Fruit fly (Drosophila melanogaster) whole organism, embryonic: ENCODE results near the gene CG32564.

ENCODE experiments used
- CG11504 ChIP-seq: fragments of 200-800 bp; sonication (Bioruptor generic); optimal IDR thresholded peaks from 3 replicates; lab custom pipeline; 2019; ENCODE audit warnings: missing biosample characterization, mild to moderate bottlenecking, missing genetic modification characterization, moderate library complexity
- CG12104 ChIP-seq: fragments of 200-800 bp; sonication (Bioruptor generic); optimal IDR thresholded peaks from 3 replicates; lab custom pipeline; 2016; ENCODE audit warnings: missing biosample characterization, missing genetic modification characterization
- CG12219 ChIP-seq: fragments of 200-800 bp; sonication (Bioruptor generic); optimal IDR thresholded peaks from 3 replicates; lab custom pipeline; 2018; ENCODE audit warnings: missing biosample characterization, mild to moderate bottlenecking, missing genetic modification characterization
- CG12744 ChIP-seq: fragments of 200-800 bp; sonication (Bioruptor generic); optimal IDR thresholded peaks from 2 replicates; lab custom pipeline; 2016; ENCODE audit warnings: missing biosample characterization, missing genetic modification characterization
- CG18476 ChIP-seq: fragments of 200-800 bp; sonication (Bioruptor generic); optimal IDR thresholded peaks from 2 replicates; lab custom pipeline; 2016; ENCODE audit warnings: missing biosample characterization, mild to moderate bottlenecking, missing genetic modification characterization
- CG2116 ChIP-seq: fragments of 200-800 bp; sonication (Bioruptor generic); optimal IDR thresholded peaks from 3 replicates; lab custom pipeline; 2018; ENCODE audit warnings: missing biosample characterization, mild to moderate bottlenecking, missing genetic modification characterization
- CG3065 ChIP-seq: fragments of 200-800 bp; sonication (Bioruptor generic); optimal IDR thresholded peaks from 2 replicates; lab custom pipeline; 2016; ENCODE audit warnings: missing biosample characterization, missing genetic modification characterization
- CG33213 ChIP-seq: fragments of 200-800 bp; sonication (Bioruptor generic); optimal IDR thresholded peaks from 3 replicates; lab custom pipeline; 2016; ENCODE audit warnings: missing biosample characterization, missing genetic modification characterization
- CG3847 ChIP-seq: fragments of 200-800 bp; sonication (Bioruptor generic); IDR thresholded peaks from 2 replicates; pipeline ENCODE4 v1.3.6; 2022; ENCODE audit warnings: missing biosample characterization, missing genetic modification characterization
- CG6813 ChIP-seq: fragments of 200-800 bp; sonication (Bioruptor generic); optimal IDR thresholded peaks from 2 replicates; lab custom pipeline; 2017; ENCODE audit warnings: missing biosample characterization, missing genetic modification characterization, mild to moderate bottlenecking, moderate library complexity, missing genetic modification reagents
- CG7786 ChIP-seq: fragments of 200-800 bp; sonication (Bioruptor generic); optimal IDR thresholded peaks from 2 replicates; lab custom pipeline; 2016; ENCODE audit warnings: missing biosample characterization, missing genetic modification characterization
- CG8290 ChIP-seq, 3 experiments: fragments of 200-800 bp; sonication (Bioruptor generic); optimal IDR thresholded peaks; 2 replicates each; lab custom pipeline; 2016 to 2019; ENCODE audit warnings: missing biosample characterization in 3 of 3, missing genetic modification characterization in 3 of 3, mild to moderate bottlenecking in 2 of 3, moderate library complexity in 1 of 3
- CG9797 ChIP-seq: fragments of 200-800 bp; sonication (Bioruptor generic); optimal IDR thresholded peaks from 3 replicates; lab custom pipeline; 2018; ENCODE audit warnings: missing biosample characterization, mild to moderate bottlenecking, missing genetic modification characterization
- CrebB ChIP-seq: fragments of 200-800 bp; sonication (Bioruptor generic); optimal IDR thresholded peaks from 3 replicates; lab custom pipeline; 2018; ENCODE audit warnings: missing biosample characterization, mild to moderate bottlenecking, missing genetic modification characterization
- Dek ChIP-seq: fragments of 200-800 bp; sonication (Bioruptor generic); optimal IDR thresholded peaks from 3 replicates; lab custom pipeline; 2019; ENCODE audit warnings: missing biosample characterization, mild to moderate bottlenecking, missing genetic modification characterization, moderate library complexity
- Dp ChIP-seq: fragments of 200-800 bp; sonication (Bioruptor generic); optimal IDR thresholded peaks from 2 replicates; lab custom pipeline; 2018; ENCODE audit warnings: missing biosample characterization, mild to moderate bottlenecking, missing genetic modification characterization, moderate library complexity
- Drgx ChIP-seq: fragments of 200-800 bp; sonication (Bioruptor generic); IDR thresholded peaks from 2 replicates; pipeline ENCODE4 v1.3.6; 2022; ENCODE audit warnings: missing biosample characterization, missing genetic modification characterization
- E2f1 ChIP-seq: fragments of 200-800 bp; sonication (Bioruptor generic); IDR thresholded peaks from 2 replicates; pipeline ENCODE4 v1.3.6; 2022; ENCODE audit warnings: missing biosample characterization, missing genetic modification characterization
- Fer2 ChIP-seq: fragments of 200-800 bp; sonication (Bioruptor generic); optimal IDR thresholded peaks from 2 replicates; lab custom pipeline; 2018; ENCODE audit warnings: missing biosample characterization, mild to moderate bottlenecking, missing genetic modification characterization, moderate library complexity
- Hey ChIP-seq: fragments of 200-800 bp; sonication (Bioruptor generic); optimal IDR thresholded peaks from 3 replicates; lab custom pipeline; 2018; ENCODE audit warnings: missing biosample characterization, mild to moderate bottlenecking, missing genetic modification characterization
- Hr3 ChIP-seq: fragments of 200-800 bp; sonication (Bioruptor generic); optimal IDR thresholded peaks from 3 replicates; lab custom pipeline; 2016; ENCODE audit warnings: missing biosample characterization, missing genetic modification characterization
- MTF-1 ChIP-seq: fragments of 200-800 bp; sonication (Bioruptor generic); optimal IDR thresholded peaks from 2 replicates; lab custom pipeline; 2018; ENCODE audit warnings: missing biosample characterization, mild to moderate bottlenecking, missing genetic modification characterization, borderline replicate concordance
- Myb ChIP-seq: fragments of 200-800 bp; sonication (Bioruptor generic); optimal IDR thresholded peaks from 2 replicates; lab custom pipeline; 2016; ENCODE audit warnings: missing biosample characterization, missing genetic modification characterization
- Rfx ChIP-seq: fragments of 200-800 bp; sonication (Bioruptor generic); IDR thresholded peaks from 2 replicates; pipeline ENCODE4 v1.3.6; 2022; ENCODE audit warnings: missing biosample characterization, missing genetic modification characterization
- Side ChIP-seq: fragments of 200-800 bp; sonication (Bioruptor generic); optimal IDR thresholded peaks from 2 replicates; lab custom pipeline; 2016; ENCODE audit warnings: missing biosample characterization, missing genetic modification characterization
- Sox102F ChIP-seq: fragments of 200-800 bp; sonication (Bioruptor generic); optimal IDR thresholded peaks from 2 replicates; lab custom pipeline; 2018; ENCODE audit warnings: missing biosample characterization, mild to moderate bottlenecking, missing genetic modification characterization, moderate library complexity
- Sry-β ChIP-seq: fragments of 200-800 bp; sonication (Bioruptor generic); optimal IDR thresholded peaks from 2 replicates; lab custom pipeline; 2018; ENCODE audit warnings: missing biosample characterization, mild to moderate bottlenecking, missing genetic modification characterization, moderate library complexity
- abd-A ChIP-seq: fragments of 200-800 bp; sonication (Bioruptor generic); optimal IDR thresholded peaks from 3 replicates; lab custom pipeline; 2019; ENCODE audit warnings: missing biosample characterization, mild to moderate bottlenecking, missing genetic modification characterization, moderate library complexity
- ash1 ChIP-seq: fragments of 200-800 bp; sonication (Bioruptor generic); optimal IDR thresholded peaks from 2 replicates; lab custom pipeline; 2018; ENCODE audit warnings: missing biosample characterization, mild to moderate bottlenecking, missing genetic modification characterization
- ato ChIP-seq: fragments of 200-800 bp; sonication (Bioruptor generic); IDR thresholded peaks from 2 replicates; pipeline ENCODE4 v1.3.6; 2022; ENCODE audit warnings: missing biosample characterization, missing genetic modification characterization; ENCODE audit not compliant: partially characterized antibody
- bab2 ChIP-seq: fragments of 200-800 bp; sonication (Bioruptor generic); optimal IDR thresholded peaks from 2 replicates; lab custom pipeline; 2016; ENCODE audit warnings: missing biosample characterization, missing genetic modification characterization
- bigmax ChIP-seq: fragments of 200-800 bp; sonication (Bioruptor generic); optimal IDR thresholded peaks from 2 replicates; lab custom pipeline; 2018; ENCODE audit warnings: missing biosample characterization, mild to moderate bottlenecking, missing genetic modification characterization
- br ChIP-seq: fragments of >200 bp; optimal IDR thresholded peaks from 2 replicates; lab custom pipeline; 2017
- bsh ChIP-seq, 2 experiments: fragments of 200-800 bp; sonication (Bioruptor generic); optimal IDR thresholded peaks; 2 replicates each; lab custom pipeline; 2017 to 2018; ENCODE audit warnings: mild to moderate bottlenecking in 2 of 2, missing biosample characterization in 2 of 2, missing genetic modification characterization in 2 of 2, moderate library complexity in 1 of 2
- chinmo ChIP-seq: fragments of 200-800 bp; sonication (Bioruptor generic); IDR thresholded peaks from 4 replicates; pipeline ENCODE4 v1.3.6; 2022; ENCODE audit warnings: missing biosample characterization, missing genetic modification characterization; ENCODE audit not compliant: partially characterized antibody
- crc ChIP-seq: fragments of 200-800 bp; sonication (Bioruptor generic); optimal IDR thresholded peaks from 2 replicates; lab custom pipeline; 2016; ENCODE audit warnings: missing biosample characterization, missing genetic modification characterization
- ems ChIP-seq: fragments of 200-800 bp; sonication (Bioruptor generic); optimal IDR thresholded peaks from 3 replicates; lab custom pipeline; 2016; ENCODE audit warnings: missing biosample characterization, missing genetic modification characterization
- fu2 ChIP-seq: fragments of 200-800 bp; sonication (Bioruptor generic); optimal IDR thresholded peaks from 2 replicates; lab custom pipeline; 2016; ENCODE audit warnings: missing biosample characterization, missing genetic modification characterization
- gce ChIP-seq: fragments of 200-800 bp; sonication (Bioruptor generic); IDR thresholded peaks from 3 replicates; pipeline ENCODE4 v1.3.6; 2022; ENCODE audit warnings: missing biosample characterization, missing genetic modification characterization
- gfzf ChIP-seq: fragments of 200-800 bp; sonication (Bioruptor generic); optimal IDR thresholded peaks from 2 replicates; lab custom pipeline; 2016; ENCODE audit warnings: missing biosample characterization, mild to moderate bottlenecking, missing genetic modification characterization, moderate library complexity
- gsb ChIP-seq: fragments of 200-800 bp; sonication (Bioruptor generic); IDR thresholded peaks from 2 replicates; pipeline ENCODE4 v1.3.6; 2022; ENCODE audit warnings: missing biosample characterization, missing genetic modification characterization
- gt ChIP-seq: fragments of 200-800 bp; sonication (Bioruptor generic); IDR thresholded peaks from 2 replicates; pipeline ENCODE4 v1.3.6; 2022; ENCODE audit warnings: missing biosample characterization, missing genetic modification characterization
- kni ChIP-seq: fragments of 200-800 bp; sonication (Bioruptor generic); optimal IDR thresholded peaks from 3 replicates; lab custom pipeline; 2017; ENCODE audit warnings: mild to moderate bottlenecking, missing biosample characterization, missing genetic modification reagents, missing genetic modification characterization
- knrl ChIP-seq: fragments of 200-800 bp; sonication (Bioruptor generic); IDR thresholded peaks from 3 replicates; pipeline ENCODE4 v1.3.6; 2022; ENCODE audit warnings: missing biosample characterization, missing genetic modification characterization; ENCODE audit not compliant: partially characterized antibody
- lab ChIP-seq: fragments of 200-800 bp; sonication (Bioruptor generic); optimal IDR thresholded peaks from 3 replicates; lab custom pipeline; 2017; ENCODE audit warnings: missing biosample characterization, missing genetic modification characterization, mild to moderate bottlenecking, moderate library complexity, missing genetic modification reagents
- prd ChIP-seq, 3 experiments: fragments of >200 bp in 2 of 3; fragments of 200-800 bp in 1 of 3; sonication (Bioruptor generic) in 1 of 3; optimal IDR thresholded peaks in 2 of 3; IDR thresholded peaks in 1 of 3; 2 replicates in 2 of 3; 3 replicates in 1 of 3; pipeline versions ENCODE4 v1.3.6 to Lab custom; 2017 to 2022; ENCODE audit warnings: missing biosample characterization in 1 of 3, missing genetic modification characterization in 1 of 3
- stc ChIP-seq: fragments of 200-800 bp; sonication (Bioruptor generic); IDR thresholded peaks from 2 replicates; pipeline ENCODE4 v1.3.6; 2022; ENCODE audit warnings: missing biosample characterization, missing genetic modification characterization
- toy ChIP-seq: fragments of 200-800 bp; sonication (Bioruptor generic); IDR thresholded peaks from 2 replicates; pipeline ENCODE4 v1.3.6; 2022; ENCODE audit warnings: missing biosample characterization, missing genetic modification characterization
- z ChIP-seq: fragments of 200-800 bp; sonication (Bioruptor generic); IDR thresholded peaks from 3 replicates; pipeline ENCODE4 v1.3.6; 2022; ENCODE audit warnings: missing biosample characterization, missing genetic modification characterization

The CG32564 gene

dm6 chrX:17178484-17178921 lies 27.7 kb upstream of the CG32564 start (continued):
- peak; percentile 98 for TF ChIP-seq gt (GFP tag; lab: Robert Waterston, UW)
- peak; percentile 93 for TF ChIP-seq MTF-1 (GFP tag; lab: Kevin White, UChicago)
- peak; percentile 99 for TF ChIP-seq stc (GFP tag; lab: Robert Waterston, UW)
- TF ChIP-seq Myb (GFP tag; lab: Kevin White, UChicago) = peak; percentile 22
- peak; percentile 96 for TF ChIP-seq toy (GFP tag; lab: Robert Waterston, UW)
- TF ChIP-seq gsb (GFP tag; lab: Robert Waterston, UW) = peak; percentile 97
- peak; percentile 96 for TF ChIP-seq CG8290 (GFP tag; optimal IDR thresholded peaks at IDR 0.05; lab: Kevin White, UChicago)
- no peak for TF ChIP-seq CG8290 (tag; optimal IDR thresholded peaks at IDR 0.05; lab: Kevin White, UChicago)
- peak; percentile 77 for TF ChIP-seq kni (GFP tag; lab: Kevin White, UChicago)
- TF ChIP-seq Hr3 = peak; percentile 97
- no peak for TF ChIP-seq CG2116 (GFP tag; lab: Kevin White, UChicago)
- TF ChIP-seq chinmo (GFP tag; lab: Robert Waterston, UW) = 0 out of 4 replicates have a peak, but pooled peaks have one; percentile 16
- TF ChIP-seq CG11504 (tag; lab: Kevin White, UChicago) = peak; percentile 97
- no peak for TF ChIP-seq prd (optimal IDR thresholded peaks at IDR 0.05; lab: Kevin White, UChicago)
- peak; percentile 99 for TF ChIP-seq prd (GFP tag; IDR thresholded peaks at IDR 0.05; lab: Robert Waterston, UW)
- peak; percentile 98 for TF ChIP-seq Rfx (GFP tag; lab: Robert Waterston, UW)
- peak; percentile 39 for TF ChIP-seq Sry-β
- peak; percentile 69 for TF ChIP-seq CG7786 (GFP tag; lab: Kevin White, UChicago)
- TF ChIP-seq CG33213 = peak; percentile 86
- TF ChIP-seq Side (GFP tag; lab: Kevin White, UChicago) = peak; percentile 91
- TF ChIP-seq CG3065 (GFP tag; lab: Kevin White, UChicago) = no peak
- TF ChIP-seq CrebB (tag; lab: Kevin White, UChicago) = no peak
- peak; percentile 92 for TF ChIP-seq ems (GFP tag; lab: Kevin White, UChicago)
- TF ChIP-seq br (lab: Kevin White, UChicago) = no peak
- TF ChIP-seq CG12744 (GFP tag; lab: Kevin White, UChicago) = peak; percentile 71
- TF ChIP-seq ato (GFP tag; lab: Robert Waterston, UW) = no peak
- TF ChIP-seq knrl = no peak
- TF ChIP-seq ash1 = peak; percentile 56
- TF ChIP-seq fu2 (GFP tag; lab: Kevin White, UChicago) = no peak
- TF ChIP-seq Drgx (GFP tag; lab: Robert Waterston, UW) = peak; percentile 99
- no peak for TF ChIP-seq Hey (tag; lab: Kevin White, UChicago)
- TF ChIP-seq Dek (tag; lab: Kevin White, UChicago) = no peak
- peak; percentile 91 for TF ChIP-seq CG12219 (GFP tag; lab: Kevin White, UChicago)
- peak; percentile 2 for TF ChIP-seq gfzf (GFP tag; lab: Kevin White, UChicago)
- peak; percentile 94 for TF ChIP-seq CG12104 (GFP tag; lab: Kevin White, UChicago)
- TF ChIP-seq bab2 (GFP tag; lab: Kevin White, UChicago) = peak; percentile 98
- TF ChIP-seq gce (GFP tag; lab: Robert Waterston, UW) = peak; percentile 99
- TF ChIP-seq bigmax (GFP tag; lab: Kevin White, UChicago) = peak; percentile 70
- TF ChIP-seq lab (GFP tag; lab: Kevin White, UChicago) = peak; percentile 98
- TF ChIP-seq Dp = no peak
- peak; percentile 38; the same call in 1 of the 2 replicates for TF ChIP-seq CG3847 (GFP tag; lab: Robert Waterston, UW)
- TF ChIP-seq CG6813 (GFP tag; lab: Kevin White, UChicago) = peak; percentile 97
- peak; percentile 84 for TF ChIP-seq crc (GFP tag; lab: Kevin White, UChicago)
- peak; percentile 94 for TF ChIP-seq Fer2 (tag; lab: Kevin White, UChicago)
- peak; percentile 97 for TF ChIP-seq CG18476
- TF ChIP-seq bsh (GFP tag; optimal IDR thresholded peaks at IDR 0.05; lab: Kevin White, UChicago) = no peak
- peak; percentile 82; the same call in 2 of the 3 replicates for TF ChIP-seq z (GFP tag; lab: Robert Waterston, UW)
- no peak for TF ChIP-seq Sox102F
- TF ChIP-seq abd-A (tag; lab: Kevin White, UChicago) = peak; percentile 65
- peak; percentile 52 for TF ChIP-seq CG9797
- peak; percentile 99 for TF ChIP-seq E2f1 (GFP tag; lab: Robert Waterston, UW)
